Worm (Caenorhabditis elegans): ENCODE measurements around the gene F54E4.2.

- TF ChIP-seq flt-1 (GFP tag; IDR thresholded peaks at IDR 0.05), result no peak
- TF ChIP-seq med-1 (GFP tag; optimal IDR thresholded peaks at IDR 0.05; ENCODE audit: insufficient read depth), result no peak
- no peak for TF ChIP-seq ref-1 (GFP tag; conservative IDR thresholded peaks at IDR 0.05)
These were observed 39.5 kb downstream of the F54E4.2 start, which contains the start of the genes C44H4.4 and tap-1 for ce11 chrX:14589051-14589736.
